Worm (Caenorhabditis elegans) whole organism, midembryonic: ENCODE data around the gene syf-2.

Experiments used
- T22C8.4 ChIP-seq: fragments of 200-800 bp; sonication (Bioruptor generic); IDR thresholded peaks from 2 replicates; pipeline ENCODE4 v1.3.6; 2022; ENCODE audit warnings: missing genetic modification characterization, missing compliant biosample characterization
- cog-1 ChIP-seq: sonication (generic microtip); optimal IDR thresholded peaks from 2 replicates; lab custom pipeline; 2016; ENCODE audit warnings: missing genetic modification characterization, missing compliant biosample characterization
- flt-1 ChIP-seq: fragments of 200-800 bp; sonication (Bioruptor generic); IDR thresholded peaks from 2 replicates; pipeline ENCODE4 v1.3.6; 2022; ENCODE audit warnings: missing genetic modification characterization, missing compliant biosample characterization
- klf-2 ChIP-seq: fragments of 200-800 bp; sonication (Bioruptor generic); conservative IDR thresholded peaks from 2 replicates; pipeline ENCODE4 v1.3.6; 2022; ENCODE audit warnings: missing genetic modification reagents, missing genetic modification characterization, missing compliant biosample characterization
- med-1 ChIP-seq: sonication (generic microtip); optimal IDR thresholded peaks from 2 replicates; lab custom pipeline; 2017; ENCODE audit warnings: missing genetic modification characterization, mild to moderate bottlenecking, missing compliant biosample characterization, antibody characterized with exemption, missing genetic modification reagents; ENCODE audit not compliant: insufficient read depth
- ref-1 ChIP-seq: fragments of 200-800 bp; sonication (Bioruptor generic); conservative IDR thresholded peaks from 2 replicates; pipeline ENCODE4 v1.3.6; 2022; ENCODE audit warnings: missing genetic modification reagents, missing genetic modification characterization, missing compliant biosample characterization
- tab-1 ChIP-seq: fragments of 200-800 bp; sonication (Bioruptor generic); IDR thresholded peaks from 2 replicates; pipeline ENCODE4 v1.3.6; 2022; ENCODE audit warnings: missing genetic modification characterization, missing compliant biosample characterization
- ztf-23 ChIP-seq: fragments of 200-800 bp; sonication (Bioruptor generic); IDR thresholded peaks from 2 replicates; pipeline ENCODE4 v1.3.6; 2022; ENCODE audit warnings: missing genetic modification reagents, missing genetic modification characterization, missing compliant biosample characterization
- ztf-29 ChIP-seq: fragments of 200-800 bp; sonication (Bioruptor generic); IDR thresholded peaks from 2 replicates; pipeline ENCODE4 v1.3.6; 2022; ENCODE audit warnings: missing genetic modification reagents, missing genetic modification characterization, missing compliant biosample characterization

DNA sequence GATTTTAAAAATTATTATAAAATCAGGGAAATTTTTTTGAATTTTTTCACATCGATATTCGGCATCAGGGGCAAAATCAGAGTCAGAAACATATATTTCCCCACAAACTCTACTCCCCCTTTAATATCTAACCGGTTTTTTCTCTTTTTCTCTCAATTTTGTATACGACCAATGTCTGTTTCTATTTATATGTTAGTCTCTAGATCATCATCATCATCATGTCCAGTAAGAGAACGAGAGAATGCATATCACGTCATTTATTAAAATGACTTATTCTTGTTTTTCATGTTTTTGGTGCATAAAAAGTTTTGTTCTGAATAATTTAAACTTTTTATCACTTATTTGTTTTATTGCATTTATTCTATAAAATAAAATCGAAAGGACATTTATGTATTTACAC lies 9.3 kb downstream of the syf-2 start:
- TF ChIP-seq klf-2 (GFP tag; lab: Robert Waterston, UW) (no peak), med-1 (no peak), flt-1 (no peak), cog-1 (tag; lab: Kevin White, UChicago) (no peak), tab-1 (no peak), T22C8.4 (GFP tag; lab: Robert Waterston, UW) (no peak), ztf-23 (GFP tag; lab: Robert Waterston, UW) (no peak), ztf-29 (GFP tag; lab: Robert Waterston, UW) (no peak), ref-1 (GFP tag; lab: Robert Waterston, UW) (no peak)
